Worm (Caenorhabditis elegans) whole organism, midembryonic: Measurements from ENCODE around the gene gpa-6.

ENCODE experiments used
- T22C8.4 ChIP-seq: fragments of 200-800 bp; sonication (Bioruptor generic); IDR thresholded peaks from 2 replicates; pipeline ENCODE4 v1.3.6; 2022; ENCODE audit warnings: missing genetic modification characterization, missing compliant biosample characterization
- cog-1 ChIP-seq: sonication (generic microtip); optimal IDR thresholded peaks from 2 replicates; lab custom pipeline; 2016; ENCODE audit warnings: missing genetic modification characterization, missing compliant biosample characterization
- flt-1 ChIP-seq: fragments of 200-800 bp; sonication (Bioruptor generic); IDR thresholded peaks from 2 replicates; pipeline ENCODE4 v1.3.6; 2022; ENCODE audit warnings: missing genetic modification characterization, missing compliant biosample characterization
- klf-2 ChIP-seq: fragments of 200-800 bp; sonication (Bioruptor generic); conservative IDR thresholded peaks from 2 replicates; pipeline ENCODE4 v1.3.6; 2022; ENCODE audit warnings: missing genetic modification reagents, missing genetic modification characterization, missing compliant biosample characterization
- med-1 ChIP-seq: sonication (generic microtip); optimal IDR thresholded peaks from 2 replicates; lab custom pipeline; 2017; ENCODE audit warnings: missing genetic modification characterization, mild to moderate bottlenecking, missing compliant biosample characterization, antibody characterized with exemption, missing genetic modification reagents; ENCODE audit not compliant: insufficient read depth
- ref-1 ChIP-seq: fragments of 200-800 bp; sonication (Bioruptor generic); conservative IDR thresholded peaks from 2 replicates; pipeline ENCODE4 v1.3.6; 2022; ENCODE audit warnings: missing genetic modification reagents, missing genetic modification characterization, missing compliant biosample characterization
- tab-1 ChIP-seq: fragments of 200-800 bp; sonication (Bioruptor generic); IDR thresholded peaks from 2 replicates; pipeline ENCODE4 v1.3.6; 2022; ENCODE audit warnings: missing genetic modification characterization, missing compliant biosample characterization
- ztf-23 ChIP-seq: fragments of 200-800 bp; sonication (Bioruptor generic); IDR thresholded peaks from 2 replicates; pipeline ENCODE4 v1.3.6; 2022; ENCODE audit warnings: missing genetic modification reagents, missing genetic modification characterization, missing compliant biosample characterization
- ztf-29 ChIP-seq: fragments of 200-800 bp; sonication (Bioruptor generic); IDR thresholded peaks from 2 replicates; pipeline ENCODE4 v1.3.6; 2022; ENCODE audit warnings: missing genetic modification reagents, missing genetic modification characterization, missing compliant biosample characterization

The gpa-6 gene

DNA sequence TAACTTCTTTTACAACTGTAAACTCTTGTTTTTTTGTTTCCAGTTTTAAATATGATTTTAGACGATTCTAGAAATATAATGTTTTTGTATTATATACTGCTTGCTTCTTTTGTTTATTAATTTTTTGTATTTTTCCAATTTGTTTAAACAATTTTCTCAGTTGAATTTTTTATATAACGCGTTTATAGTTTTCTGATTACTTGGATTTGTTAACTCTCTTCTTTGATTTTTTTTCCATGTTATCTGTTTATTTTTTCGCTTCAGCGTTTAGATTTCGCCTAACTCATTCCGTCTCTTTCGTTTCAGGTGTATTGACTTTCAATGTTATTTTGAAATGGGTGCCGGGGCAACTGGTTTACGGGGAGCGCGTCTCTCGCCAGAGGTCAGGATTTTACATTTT, at the start of gene gpa-6:
gpa-6 (plus strand) TSS at position 301 of the 400 bp plus-strand sequence.
- no peak for TF ChIP-seq flt-1 (GFP tag; lab: Robert Waterston, UW)
- no peak for TF ChIP-seq tab-1 (GFP tag; lab: Robert Waterston, UW)
- TF ChIP-seq ref-1 = no peak
- no peak for TF ChIP-seq ztf-29 (GFP tag; lab: Robert Waterston, UW)
- no peak for TF ChIP-seq cog-1 (tag; lab: Kevin White, UChicago)
- no peak for TF ChIP-seq T22C8.4 (GFP tag; lab: Robert Waterston, UW)
- TF ChIP-seq med-1 (GFP tag; lab: Kevin White, UChicago) = no peak
- no peak for TF ChIP-seq ztf-23 (GFP tag; lab: Robert Waterston, UW)
- no peak for TF ChIP-seq klf-2

DNA sequence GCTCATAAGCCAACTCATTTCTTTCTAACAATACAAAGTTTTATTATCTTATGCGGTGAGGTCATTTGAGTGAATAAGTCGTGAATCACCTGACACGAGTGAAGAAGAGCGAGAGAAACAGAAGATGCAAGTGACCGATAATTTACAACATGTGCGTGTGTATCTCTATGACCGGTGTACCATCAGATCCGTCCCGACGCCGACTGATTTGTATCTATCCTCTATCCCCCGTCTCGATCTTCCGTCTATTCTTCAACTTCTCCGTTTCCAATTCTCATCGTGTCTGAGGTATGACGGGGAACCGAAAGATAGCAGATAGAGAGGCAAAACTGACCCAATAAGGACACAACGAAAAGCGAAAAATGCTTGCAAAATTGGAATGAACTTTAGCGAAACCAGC, 49.6 kb upstream of the gpa-6 start, which contains the start of gene F09A5.3:
F09A5.3 (plus strand) TSS at position 162 of the 400 bp plus-strand sequence.
- peak; percentile 8 for TF ChIP-seq cog-1 (tag; lab: Kevin White, UChicago)
- TF ChIP-seq ztf-29 (GFP tag; lab: Robert Waterston, UW) = no peak

DNA sequence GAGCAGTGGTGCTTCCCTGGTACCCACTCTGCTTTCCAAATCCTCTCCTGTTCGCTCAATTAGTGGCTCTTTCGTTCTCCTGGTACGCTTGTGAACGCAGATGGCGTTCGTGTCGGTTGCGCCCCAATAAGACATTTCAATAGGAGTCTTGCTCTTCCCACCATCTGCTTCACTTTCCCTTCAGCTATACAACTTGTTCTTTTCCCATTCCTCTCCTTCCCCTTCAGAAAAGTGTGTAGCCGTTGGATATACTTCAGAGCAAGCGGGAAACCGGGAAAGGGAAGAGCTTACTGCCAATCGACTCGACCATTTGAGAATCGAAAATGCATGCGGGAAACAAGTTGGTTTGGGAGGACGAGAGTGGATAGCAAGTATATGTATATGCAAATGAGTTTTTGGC, 47.8 kb upstream of the gpa-6 start:
- TF ChIP-seq ztf-29 (GFP tag; lab: Robert Waterston, UW) (no peak), cog-1 (tag; lab: Kevin White, UChicago) (peak; percentile 51), flt-1 (GFP tag; lab: Robert Waterston, UW) (no peak), med-1 (GFP tag; lab: Kevin White, UChicago) (no peak), T22C8.4 (GFP tag; lab: Robert Waterston, UW) (no peak), tab-1 (GFP tag; lab: Robert Waterston, UW) (peak; percentile 54; the same call in 1 of the 2 replicates), ztf-23 (GFP tag; lab: Robert Waterston, UW) (no peak), klf-2 (no peak)

DNA sequence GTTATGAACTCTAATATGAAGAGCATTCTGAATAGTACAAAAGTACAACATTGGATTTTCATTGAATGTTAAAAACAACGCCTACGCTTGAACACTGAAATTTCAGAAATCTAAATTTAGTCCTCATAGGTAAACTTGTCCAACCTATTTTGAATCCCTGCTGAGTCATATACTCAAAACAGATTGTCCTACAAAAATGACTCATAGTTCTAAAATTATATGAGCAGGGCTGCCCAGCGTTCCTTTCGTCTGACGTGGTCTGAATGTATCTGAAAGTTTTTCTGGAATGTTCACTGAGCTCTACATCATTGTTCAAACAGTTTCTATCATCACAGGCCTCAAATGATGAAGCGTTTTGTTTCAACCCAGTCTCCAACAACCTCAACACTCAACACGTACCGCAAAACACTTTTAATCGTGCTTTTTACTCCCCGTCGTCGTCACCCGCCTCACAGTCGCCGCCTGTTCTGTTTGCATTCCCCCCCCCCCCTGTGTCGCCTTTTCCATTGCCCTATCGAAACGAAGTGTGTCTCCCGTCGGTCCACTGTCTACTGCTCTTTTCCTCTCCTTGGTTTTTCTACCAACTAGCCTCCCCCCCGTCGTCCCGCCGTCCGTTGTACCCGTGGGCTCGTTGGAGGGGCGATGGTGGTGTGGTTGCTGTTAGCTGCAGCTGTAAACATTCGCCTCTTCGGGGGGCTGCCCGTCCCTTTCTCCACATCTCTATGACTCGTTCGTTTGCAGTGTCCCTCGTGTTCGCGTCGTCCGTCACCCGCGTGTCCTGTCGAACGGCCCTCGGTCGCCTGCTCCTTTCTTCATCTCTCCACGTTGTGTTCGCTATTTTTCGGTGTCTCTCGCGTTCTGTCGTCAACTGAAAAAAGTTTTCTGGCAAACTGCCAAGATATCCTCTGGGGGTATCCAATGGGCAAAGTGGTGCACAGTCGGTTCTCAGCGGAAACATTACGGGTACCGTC, 47.0 kb upstream of the gpa-6 start:
- TF ChIP-seq cog-1 (tag; lab: Kevin White, UChicago) = peak; percentile 5
- TF ChIP-seq klf-2 = no peak
- 0 out of 2 replicates have a peak, but pooled peaks have one; percentile 53 for TF ChIP-seq tab-1 (GFP tag; lab: Robert Waterston, UW)
- peak; percentile 51; the same call in 1 of the 2 replicates for TF ChIP-seq ztf-29 (GFP tag; lab: Robert Waterston, UW)
- 0 out of 2 replicates have a peak, but pooled peaks have one; percentile 21 for TF ChIP-seq T22C8.4 (GFP tag; lab: Robert Waterston, UW)
- no peak; the same call in none of the 2 replicates for TF ChIP-seq flt-1 (GFP tag; lab: Robert Waterston, UW)
- no peak for TF ChIP-seq ref-1
- peak; percentile 6 for TF ChIP-seq med-1 (GFP tag; lab: Kevin White, UChicago)
- TF ChIP-seq ztf-23 (GFP tag; lab: Robert Waterston, UW) = peak; percentile 68

ce11 chrX:13144975-13145618, 45.9 kb upstream of the gpa-6 start:
- 0 out of 2 replicates have a peak, but pooled peaks have one; percentile 9 for TF ChIP-seq ref-1
- peak; percentile 35; the same call in 1 of the 2 replicates for TF ChIP-seq ztf-29 (GFP tag; lab: Robert Waterston, UW)
- TF ChIP-seq T22C8.4 (GFP tag; lab: Robert Waterston, UW) = peak; percentile 73
- peak; percentile 79 for TF ChIP-seq tab-1 (GFP tag; lab: Robert Waterston, UW)
- peak; percentile 84 for TF ChIP-seq flt-1 (GFP tag; lab: Robert Waterston, UW)
- TF ChIP-seq cog-1 (tag; lab: Kevin White, UChicago) = peak; percentile 87
- no peak; the same call in 1 of the 2 replicates for TF ChIP-seq ztf-23 (GFP tag; lab: Robert Waterston, UW)
- no peak for TF ChIP-seq klf-2
- TF ChIP-seq med-1 (GFP tag; lab: Kevin White, UChicago) = no peak

ce11 chrX:13145988-13146873, 44.8 kb upstream of the gpa-6 start:
- TF ChIP-seq cog-1 (tag; lab: Kevin White, UChicago) = peak; percentile 13
- peak; percentile 49; the same call in 1 of the 2 replicates for TF ChIP-seq flt-1 (GFP tag; lab: Robert Waterston, UW)
- no peak for TF ChIP-seq ztf-23 (GFP tag; lab: Robert Waterston, UW)

ce11 chrX:13147105-13147504, 43.9 kb upstream of the gpa-6 start:
- no peak for TF ChIP-seq T22C8.4 (GFP tag; lab: Robert Waterston, UW)
- TF ChIP-seq tab-1 (GFP tag; lab: Robert Waterston, UW) = no peak
- no peak for TF ChIP-seq cog-1 (tag; lab: Kevin White, UChicago)
- no peak for TF ChIP-seq flt-1 (GFP tag; lab: Robert Waterston, UW)
- TF ChIP-seq med-1 (GFP tag; lab: Kevin White, UChicago) = no peak
- no peak for TF ChIP-seq klf-2
- no peak for TF ChIP-seq ref-1
- no peak for TF ChIP-seq ztf-23 (GFP tag; lab: Robert Waterston, UW)
- no peak for TF ChIP-seq ztf-29 (GFP tag; lab: Robert Waterston, UW)

DNA sequence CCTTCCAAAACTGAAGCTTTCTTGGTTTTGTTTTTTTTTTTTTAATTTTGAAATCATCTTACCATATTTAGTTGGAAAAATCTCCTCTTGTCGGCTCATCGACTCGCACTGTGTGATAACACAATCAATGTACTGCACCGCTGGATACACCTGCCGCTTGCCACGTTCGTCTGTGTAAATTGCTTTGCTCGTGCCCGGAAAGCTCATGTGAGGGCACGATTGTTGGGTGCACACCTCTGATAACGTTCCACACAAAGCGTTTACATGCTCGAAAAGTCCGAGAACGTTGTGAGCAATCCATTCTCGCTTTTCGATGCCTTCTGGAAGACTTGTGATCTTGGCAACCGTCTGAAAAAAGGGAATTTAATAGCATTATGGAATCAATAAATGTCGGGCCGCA, 36.5 kb upstream of the gpa-6 start:
- no peak for TF ChIP-seq ref-1
- no peak for TF ChIP-seq cog-1 (tag; lab: Kevin White, UChicago)
- TF ChIP-seq T22C8.4 (GFP tag; lab: Robert Waterston, UW) = no peak
